Worm (Caenorhabditis elegans) whole organism, L4 larva: Measurements from ENCODE around the gene F58H1.5.

ENCODE experiments used
- nhr-237 ChIP-seq: sonication (generic microtip); optimal IDR thresholded peaks from 2 replicates; lab custom pipeline; 2017; ENCODE audit warnings: missing biosample characterization, missing genetic modification characterization
- nhr-48 ChIP-seq: sonication (generic microtip); optimal IDR thresholded peaks from 2 replicates; lab custom pipeline; 2016; ENCODE audit warnings: mild to moderate bottlenecking, missing genetic modification characterization, missing compliant biosample characterization

DNA sequence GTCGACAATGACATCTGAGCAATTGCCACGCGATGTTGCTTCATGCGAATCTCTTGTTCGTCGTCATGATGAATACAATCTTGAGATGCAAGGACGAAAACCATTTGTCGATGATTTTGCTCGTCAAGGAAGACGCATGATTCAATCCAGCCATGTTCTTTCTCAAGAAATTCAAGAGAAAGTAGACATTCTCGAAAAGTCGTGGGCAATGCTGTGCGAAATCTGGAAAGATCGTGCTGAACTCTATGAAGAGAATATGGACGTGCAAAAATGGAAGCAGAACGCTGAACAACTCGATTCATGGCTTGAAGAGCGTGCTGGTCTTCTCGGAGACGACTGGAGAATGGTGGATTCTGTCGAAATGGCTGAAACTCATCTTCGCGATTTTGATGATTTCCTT is 44.9 kb upstream of the F58H1.5 start:
- TF ChIP-seq nhr-48 (tag; lab: Kevin White, UChicago) (no peak), nhr-237 (tag; lab: Kevin White, UChicago) (no peak)
